Worm (Caenorhabditis elegans) whole organism, late embryonic: ENCODE results near the gene F54C9.14.
A peak's percentile ranks its signal among the peaks of the same experiment; 100 is the strongest.

ENCODE experiments used
- C08G9.2 ChIP-seq: sonication (generic microtip); optimal IDR thresholded peaks from 2 replicates; lab custom pipeline; 2016; ENCODE audit warnings: mild to moderate bottlenecking, missing genetic modification characterization, moderate library complexity, missing compliant biosample characterization
- F13H6.1 ChIP-seq: sonication (generic microtip); optimal IDR thresholded peaks from 2 replicates; lab custom pipeline; 2016; ENCODE audit warnings: missing genetic modification characterization, missing compliant biosample characterization
- K09A11.1 ChIP-seq: sonication (generic microtip); optimal IDR thresholded peaks from 2 replicates; lab custom pipeline; 2017; ENCODE audit warnings: antibody characterized with exemption, mild to moderate bottlenecking, missing genetic modification characterization, missing compliant biosample characterization; ENCODE audit not compliant: insufficient read depth
- T23F11.4 ChIP-seq: fragments of 200-800 bp; sonication (Bioruptor generic); optimal IDR thresholded peaks from 2 replicates; lab custom pipeline; 2018; ENCODE audit warnings: mild to moderate bottlenecking, missing genetic modification characterization, missing compliant biosample characterization
- Y22D7AL.16 ChIP-seq: sonication (generic microtip); optimal IDR thresholded peaks from 2 replicates; lab custom pipeline; 2016; ENCODE audit warnings: missing genetic modification characterization, missing compliant biosample characterization
- ceh-19 ChIP-seq: fragments of 200-800 bp; sonication (Bioruptor generic); optimal IDR thresholded peaks from 2 replicates; lab custom pipeline; 2018; ENCODE audit warnings: mild to moderate bottlenecking, missing genetic modification characterization, missing compliant biosample characterization
- ceh-22 ChIP-seq: sonication (generic microtip); optimal IDR thresholded peaks from 2 replicates; lab custom pipeline; 2017; ENCODE audit warnings: missing biosample characterization, missing genetic modification characterization
- ceh-24 ChIP-seq: sonication (generic microtip); optimal IDR thresholded peaks from 2 replicates; lab custom pipeline; 2016; ENCODE audit warnings: mild to moderate bottlenecking, missing genetic modification characterization, missing compliant biosample characterization
- ceh-31 ChIP-seq: sonication (generic microtip); optimal IDR thresholded peaks from 2 replicates; lab custom pipeline; 2016; ENCODE audit warnings: missing genetic modification characterization, missing compliant biosample characterization
- ceh-34 ChIP-seq: sonication (generic microtip); optimal IDR thresholded peaks from 2 replicates; lab custom pipeline; 2016; ENCODE audit warnings: mild to moderate bottlenecking, missing genetic modification characterization, missing compliant biosample characterization
- ceh-45 ChIP-seq: fragments of 200-800 bp; sonication (Bioruptor generic); IDR thresholded peaks from 2 replicates; pipeline ENCODE4 v1.3.6; 2022; ENCODE audit warnings: missing genetic modification reagents, missing genetic modification characterization, missing compliant biosample characterization
- ceh-48 ChIP-seq: sonication (generic microtip); optimal IDR thresholded peaks from 2 replicates; lab custom pipeline; 2016; ENCODE audit warnings: missing genetic modification characterization, inconsistent platforms, missing compliant biosample characterization
- ceh-6 ChIP-seq: fragments of 200-800 bp; sonication (Bioruptor generic); optimal IDR thresholded peaks from 2 replicates; lab custom pipeline; 2018; ENCODE audit warnings: mild to moderate bottlenecking, missing genetic modification characterization, missing compliant biosample characterization
- che-1 ChIP-seq: sonication (generic microtip); optimal IDR thresholded peaks from 2 replicates; lab custom pipeline; 2016; ENCODE audit warnings: mild to moderate bottlenecking, missing genetic modification characterization, missing compliant biosample characterization
- dmd-4 ChIP-seq: sonication (generic microtip); optimal IDR thresholded peaks from 2 replicates; lab custom pipeline; 2016; ENCODE audit warnings: borderline replicate concordance, missing genetic modification characterization, missing compliant biosample characterization
- dve-1 ChIP-seq: sonication (generic microtip); optimal IDR thresholded peaks from 2 replicates; lab custom pipeline; 2017; ENCODE audit warnings: antibody characterized with exemption, mild to moderate bottlenecking, missing genetic modification characterization, missing compliant biosample characterization
- ets-4 ChIP-seq: sonication (generic microtip); optimal IDR thresholded peaks from 2 replicates; lab custom pipeline; 2016; ENCODE audit warnings: missing genetic modification characterization, missing compliant biosample characterization
- eyg-1 ChIP-seq: sonication (generic microtip); optimal IDR thresholded peaks from 2 replicates; lab custom pipeline; 2016; ENCODE audit warnings: missing genotype, missing genetic modification characterization, missing compliant biosample characterization
- fax-1 ChIP-seq: sonication (generic microtip); optimal IDR thresholded peaks from 2 replicates; lab custom pipeline; 2016; ENCODE audit warnings: missing genotype, missing genetic modification characterization, missing compliant biosample characterization
- fkh-10 ChIP-seq: fragments of 150-350 bp; optimal IDR thresholded peaks from 2 replicates; lab custom pipeline; 2014; ENCODE audit warnings: missing biosample characterization, missing genetic modification reagents, missing genetic modification characterization
- hlh-13 ChIP-seq: fragments of 200-800 bp; sonication (Bioruptor generic); optimal IDR thresholded peaks from 2 replicates; lab custom pipeline; 2018; ENCODE audit warnings: mild to moderate bottlenecking, missing genetic modification characterization, missing compliant biosample characterization
- hlh-15 ChIP-seq: sonication (generic microtip); optimal IDR thresholded peaks from 2 replicates; lab custom pipeline; 2016; ENCODE audit warnings: missing genetic modification characterization, missing compliant biosample characterization
- hlh-30 ChIP-seq: sonication (generic microtip); optimal IDR thresholded peaks from 2 replicates; lab custom pipeline; 2017; ENCODE audit warnings: antibody characterized with exemption, missing genetic modification characterization, missing compliant biosample characterization; ENCODE audit not compliant: insufficient read depth
- hlh-8 ChIP-seq: sonication (generic microtip); optimal IDR thresholded peaks from 2 replicates; lab custom pipeline; 2016; ENCODE audit warnings: missing genotype, missing genetic modification characterization, missing compliant biosample characterization
- lim-6 ChIP-seq: sonication (generic microtip); optimal IDR thresholded peaks from 2 replicates; lab custom pipeline; 2016; ENCODE audit warnings: missing genetic modification characterization, missing compliant biosample characterization
- lin-11 ChIP-seq: fragments of 200-800 bp; sonication (Bioruptor generic); optimal IDR thresholded peaks from 2 replicates; lab custom pipeline; 2018; ENCODE audit warnings: mild to moderate bottlenecking, missing genetic modification characterization, missing compliant biosample characterization
- madf-2 ChIP-seq: sonication (generic microtip); optimal IDR thresholded peaks from 2 replicates; lab custom pipeline; 2017; ENCODE audit warnings: missing genetic modification characterization, missing compliant biosample characterization
- mec-3 ChIP-seq: sonication (generic microtip); optimal IDR thresholded peaks from 2 replicates; lab custom pipeline; 2016; ENCODE audit warnings: borderline replicate concordance, missing genetic modification characterization, missing compliant biosample characterization
- nfya-1 ChIP-seq: sonication (generic microtip); optimal IDR thresholded peaks from 2 replicates; lab custom pipeline; 2017; ENCODE audit warnings: missing genetic modification characterization, mild to moderate bottlenecking, missing compliant biosample characterization, antibody characterized with exemption, moderate library complexity
- nhr-11 ChIP-seq: fragments of 150-350 bp; optimal IDR thresholded peaks from 2 replicates; lab custom pipeline; 2014; ENCODE audit warnings: missing biosample characterization, missing genetic modification characterization
- nhr-232 ChIP-seq: sonication (generic microtip); optimal IDR thresholded peaks from 2 replicates; lab custom pipeline; 2016; ENCODE audit warnings: missing genetic modification characterization, missing compliant biosample characterization
- npax-4 ChIP-seq: sonication (generic microtip); optimal IDR thresholded peaks from 2 replicates; lab custom pipeline; 2016; ENCODE audit warnings: missing genetic modification characterization, missing compliant biosample characterization
- odd-2 ChIP-seq: sonication (generic microtip); optimal IDR thresholded peaks from 2 replicates; lab custom pipeline; 2017; ENCODE audit warnings: antibody characterized with exemption, mild to moderate bottlenecking, missing genetic modification characterization, missing compliant biosample characterization
- pag-3 ChIP-seq: sonication (generic microtip); optimal IDR thresholded peaks from 2 replicates; lab custom pipeline; 2016; ENCODE audit warnings: missing compliant biosample characterization, missing genetic modification characterization, borderline replicate concordance
- pax-1 ChIP-seq: fragments of 150-350 bp; optimal IDR thresholded peaks from 2 replicates; lab custom pipeline; 2014; ENCODE audit warnings: missing biosample characterization, missing genetic modification characterization
- pha-4 ChIP-seq: fragments of 150-350 bp; optimal IDR thresholded peaks from 2 replicates; lab custom pipeline; 2018; ENCODE audit warnings: missing biosample characterization, missing genetic modification reagents, missing genetic modification characterization
- pros-1 ChIP-seq: fragments of 150-350 bp; optimal IDR thresholded peaks from 2 replicates; lab custom pipeline; 2014; ENCODE audit warnings: missing biosample characterization, missing genetic modification reagents, missing genetic modification characterization
- ref-2 ChIP-seq: sonication (generic microtip); optimal IDR thresholded peaks from 2 replicates; lab custom pipeline; 2016; ENCODE audit warnings: missing genetic modification characterization, missing compliant biosample characterization
- rnt-1 ChIP-seq: sonication (generic microtip); optimal IDR thresholded peaks from 2 replicates; lab custom pipeline; 2016; ENCODE audit warnings: missing genetic modification characterization, missing compliant biosample characterization
- sdc-2 ChIP-seq: sonication (generic microtip); optimal IDR thresholded peaks from 2 replicates; lab custom pipeline; 2016; ENCODE audit warnings: missing genotype, missing genetic modification characterization, missing compliant biosample characterization
- sox-4 ChIP-seq: sonication (generic microtip); optimal IDR thresholded peaks from 2 replicates; lab custom pipeline; 2017; ENCODE audit warnings: mild to moderate bottlenecking, missing genetic modification characterization, inconsistent platforms, missing compliant biosample characterization
- tbx-2 ChIP-seq: sonication (generic microtip); optimal IDR thresholded peaks from 2 replicates; lab custom pipeline; 2016; ENCODE audit warnings: missing genetic modification characterization, missing compliant biosample characterization
- tbx-7 ChIP-seq: sonication (generic microtip); optimal IDR thresholded peaks from 2 replicates; lab custom pipeline; 2016; ENCODE audit warnings: missing genotype, missing genetic modification characterization, missing compliant biosample characterization
- unc-3 ChIP-seq, 2 experiments: fragments of 200-800 bp in 1 of 2; sonication (Bioruptor generic) in 1 of 2; sonication (generic microtip) in 1 of 2; conservative IDR thresholded peaks in 1 of 2; optimal IDR thresholded peaks in 1 of 2; 2 replicates each; pipeline versions ENCODE4 v1.3.6 to Lab custom; 2016 to 2022; ENCODE audit warnings: missing compliant biosample characterization in 2 of 2, missing genetic modification characterization in 2 of 2, missing genetic modification reagents in 1 of 2
- unc-42 ChIP-seq: sonication (generic microtip); optimal IDR thresholded peaks from 2 replicates; lab custom pipeline; 2016; ENCODE audit warnings: missing genotype, missing genetic modification characterization, missing compliant biosample characterization
- unc-55 ChIP-seq: sonication (generic microtip); optimal IDR thresholded peaks from 2 replicates; lab custom pipeline; 2017; ENCODE audit warnings: missing biosample characterization, missing genetic modification reagents, missing genetic modification characterization
- unc-86 ChIP-seq: sonication (generic microtip); optimal IDR thresholded peaks from 2 replicates; lab custom pipeline; 2016; ENCODE audit warnings: missing genetic modification characterization, missing compliant biosample characterization
- zip-5 ChIP-seq: sonication (generic microtip); optimal IDR thresholded peaks from 2 replicates; lab custom pipeline; 2016; ENCODE audit warnings: missing genetic modification characterization, missing compliant biosample characterization
- ztf-16 ChIP-seq: sonication (generic microtip); optimal IDR thresholded peaks from 2 replicates; lab custom pipeline; 2017; ENCODE audit warnings: missing genetic modification characterization, missing compliant biosample characterization

The F54C9.14 gene

ce11 chrII:8545315-8545714, 16.8 kb upstream of the F54C9.14 start, which contains the start of gene decr-1.2:
decr-1.2 (plus strand) TSS chrII:8545615.
- TF ChIP-seq ceh-31 (no peak), pag-3 (tag; lab: Kevin White, UChicago) (no peak), F13H6.1 (tag; lab: Kevin White, UChicago) (no peak), nhr-11 (tag; lab: Kevin White, UChicago) (no peak), ceh-19 (GFP tag; lab: Kevin White, UChicago) (no peak), K09A11.1 (tag; lab: Kevin White, UChicago) (no peak), hlh-13 (GFP tag; lab: Kevin White, UChicago) (no peak), lin-11 (tag; lab: Kevin White, UChicago) (no peak)

ce11 chrII:8546975-8547374, 15.1 kb upstream of the F54C9.14 start:
- TF ChIP-seq dmd-4 (tag; lab: Kevin White, UChicago) = peak; percentile 56
- peak; percentile 6 for TF ChIP-seq unc-42 (tag; lab: Kevin White, UChicago)
- peak; percentile 82 for TF ChIP-seq hlh-13 (GFP tag; lab: Kevin White, UChicago)
- peak; percentile 33 for TF ChIP-seq zip-5
- peak; percentile 71 for TF ChIP-seq ets-4 (tag; lab: Kevin White, UChicago)
- peak; percentile 71; the same call in 1 of the 2 replicates for TF ChIP-seq unc-3 (GFP tag; conservative IDR thresholded peaks at IDR 0.05; lab: Robert Waterston, UW)
- peak; percentile 75 for TF ChIP-seq unc-3 (tag; optimal IDR thresholded peaks at IDR 0.05; lab: Kevin White, UChicago)
- peak; percentile 54 for TF ChIP-seq K09A11.1 (tag; lab: Kevin White, UChicago)
- no peak for TF ChIP-seq fkh-10 (GFP tag; lab: Kevin White, UChicago)
- peak; percentile 80 for TF ChIP-seq unc-86 (tag; lab: Kevin White, UChicago)
- no peak for TF ChIP-seq pros-1 (tag; lab: Kevin White, UChicago)
- peak; percentile 63 for TF ChIP-seq C08G9.2
- TF ChIP-seq unc-55 (GFP tag; lab: Kevin White, UChicago) = no peak
- peak; percentile 46 for TF ChIP-seq F13H6.1 (tag; lab: Kevin White, UChicago)
- no peak for TF ChIP-seq pax-1 (tag; lab: Kevin White, UChicago)
- peak; percentile 65 for TF ChIP-seq ceh-24 (tag; lab: Kevin White, UChicago)
- peak; percentile 75 for TF ChIP-seq ztf-16
- TF ChIP-seq hlh-15 (tag; lab: Kevin White, UChicago) = peak; percentile 61
- TF ChIP-seq pha-4 (tag; lab: Kevin White, UChicago) = no peak
- peak; percentile 82 for TF ChIP-seq ceh-48 (tag; lab: Kevin White, UChicago)
- TF ChIP-seq odd-2 = peak; percentile 23
- peak; percentile 90 for TF ChIP-seq ceh-34 (tag; lab: Kevin White, UChicago)
- peak; percentile 81 for TF ChIP-seq ceh-19 (GFP tag; lab: Kevin White, UChicago)
- peak; percentile 51 for TF ChIP-seq nfya-1 (tag; lab: Kevin White, UChicago)
- peak; percentile 91 for TF ChIP-seq hlh-8 (tag; lab: Kevin White, UChicago)
- TF ChIP-seq madf-2 = peak; percentile 67
- peak; percentile 70 for TF ChIP-seq tbx-7 (tag; lab: Kevin White, UChicago)
- peak; percentile 88 for TF ChIP-seq che-1
- peak; percentile 63 for TF ChIP-seq sdc-2
- peak; percentile 79 for TF ChIP-seq rnt-1 (tag; lab: Kevin White, UChicago)
- TF ChIP-seq lin-11 (tag; lab: Kevin White, UChicago) = peak; percentile 83
- TF ChIP-seq mec-3 (tag; lab: Kevin White, UChicago) = no peak
- TF ChIP-seq lim-6 (tag; lab: Kevin White, UChicago) = no peak
- peak; percentile 88 for TF ChIP-seq tbx-2 (tag; lab: Kevin White, UChicago)
- peak; percentile 76; the same call in 1 of the 2 replicates for TF ChIP-seq ceh-45 (GFP tag; lab: Robert Waterston, UW)
- peak; percentile 87 for TF ChIP-seq ceh-6
- peak; percentile 11 for TF ChIP-seq hlh-30 (tag; lab: Kevin White, UChicago)
- TF ChIP-seq fax-1 = peak; percentile 72
- TF ChIP-seq npax-4 = peak; percentile 55
- no peak for TF ChIP-seq ref-2 (tag; lab: Kevin White, UChicago)
- TF ChIP-seq ceh-22 (tag; lab: Kevin White, UChicago) = no peak
- TF ChIP-seq Y22D7AL.16 (tag; lab: Kevin White, UChicago) = peak; percentile 59
- TF ChIP-seq T23F11.4 (GFP tag; lab: Kevin White, UChicago) = peak; percentile 61
- TF ChIP-seq nhr-232 = peak; percentile 65
- TF ChIP-seq sox-4 = peak; percentile 84
- TF ChIP-seq dve-1 (tag; lab: Kevin White, UChicago) = peak; percentile 89
- peak; percentile 83 for TF ChIP-seq eyg-1
